Fruit fly (Drosophila melanogaster): ENCODE results near the gene Cbs.

The Cbs gene

DNA sequence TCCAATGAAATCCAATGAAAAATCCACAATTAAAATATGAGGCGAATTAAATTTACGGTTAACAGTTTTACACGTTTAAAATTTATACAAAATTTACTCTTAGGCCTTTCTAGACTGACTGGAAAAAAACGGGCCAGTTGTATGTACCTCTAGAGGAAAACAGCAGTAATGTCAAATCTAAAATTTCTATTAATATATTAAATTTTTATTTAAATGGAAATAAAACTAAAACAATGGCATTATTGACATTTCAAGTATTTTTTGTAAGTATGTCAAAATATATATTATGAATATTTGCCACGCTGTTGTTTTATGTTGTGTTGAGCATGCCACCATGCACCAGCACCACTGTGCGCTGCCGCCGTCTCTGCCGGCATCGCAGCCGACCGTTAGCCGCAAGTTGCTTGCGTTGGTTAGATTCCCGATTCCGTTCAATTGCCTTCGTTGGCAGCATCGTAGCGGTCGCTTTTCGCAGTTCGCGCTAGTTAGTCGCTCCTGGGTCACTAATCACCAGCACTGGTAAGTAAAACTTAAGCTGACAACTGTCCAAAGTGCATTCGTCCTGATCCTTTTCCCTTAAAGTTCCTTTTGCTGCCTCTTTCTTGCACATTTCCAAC is at the start of gene Cbs (continued):
- TF ChIP-seq Stat92E (GFP tag; optimal IDR thresholded peaks at IDR 0.05), result no peak
- TF ChIP-seq fru (optimal IDR thresholded peaks at IDR 0.05), result no peak
- TF ChIP-seq CG10366 (GFP tag; IDR thresholded peaks at IDR 0.05), result peak; percentile 64
- TF ChIP-seq CG8478 (optimal IDR thresholded peaks at IDR 0.05), result no peak
- TF ChIP-seq CG32532 (GFP tag; IDR thresholded peaks at IDR 0.05), result peak; percentile 88
- TF ChIP-seq cas (GFP tag; IDR thresholded peaks at IDR 0.05), result peak; percentile 50; the same call in 1 of the 2 replicates
- TF ChIP-seq crol (GFP tag; IDR thresholded peaks at IDR 0.05), result no peak
- TF ChIP-seq NFAT (GFP tag; IDR thresholded peaks at IDR 0.05), result peak; percentile 81
- peak; percentile 37 for TF ChIP-seq CG13296 (GFP tag; optimal IDR thresholded peaks at IDR 0.05)
- no peak for TF ChIP-seq run (tag; optimal IDR thresholded peaks at IDR 0.05)
- TF ChIP-seq CG8388 (GFP tag; optimal IDR thresholded peaks at IDR 0.05), result peak; percentile 34
- TF ChIP-seq CG1602 (GFP tag; optimal IDR thresholded peaks at IDR 0.05), result peak; percentile 48
- peak; percentile 19; the same call in 1 of the 3 replicates for TF ChIP-seq sr (GFP tag; IDR thresholded peaks at IDR 0.05)
- TF ChIP-seq danr (GFP tag; IDR thresholded peaks at IDR 0.05), result peak; percentile 47; the same call in 1 of the 2 replicates
- TF ChIP-seq Sry-δ (GFP tag; optimal IDR thresholded peaks at IDR 0.05), result no peak
- TF ChIP-seq CG9876 (GFP tag; optimal IDR thresholded peaks at IDR 0.05), result no peak
- TF ChIP-seq Hey (tag; optimal IDR thresholded peaks at IDR 0.05), result no peak
- peak; percentile 48 for TF ChIP-seq Fer3 (tag; optimal IDR thresholded peaks at IDR 0.05)
- TF ChIP-seq slbo (GFP tag; IDR thresholded peaks at IDR 0.05), result peak; percentile 86
- peak; percentile 49 for TF ChIP-seq Hand (GFP tag; optimal IDR thresholded peaks at IDR 0.05)
- peak; percentile 63 for TF ChIP-seq Dbx (GFP tag; IDR thresholded peaks at IDR 0.05)
- TF ChIP-seq CG43689 (GFP tag; IDR thresholded peaks at IDR 0.05), result no peak
- no peak for TF ChIP-seq Side (GFP tag; optimal IDR thresholded peaks at IDR 0.05)
- peak; percentile 76 for TF ChIP-seq CG31441 (GFP tag; IDR thresholded peaks at IDR 0.05)
- TF ChIP-seq CG3163 (GFP tag; optimal IDR thresholded peaks at IDR 0.05), result no peak
- peak; percentile 56 for TF ChIP-seq CG17829 (tag; optimal IDR thresholded peaks at IDR 0.05)
- TF ChIP-seq CG11695 (GFP tag; IDR thresholded peaks at IDR 0.05), result peak; percentile 70
- no peak for TF ChIP-seq CG4282 (GFP tag; optimal IDR thresholded peaks at IDR 0.05)
- TF ChIP-seq sug (tag; optimal IDR thresholded peaks at IDR 0.05), result peak; percentile 42
- no peak for TF ChIP-seq p53 (GFP tag; optimal IDR thresholded peaks at IDR 0.05)
- TF ChIP-seq lmd (GFP tag; IDR thresholded peaks at IDR 0.05), result peak; percentile 73
- TF ChIP-seq slp2 (GFP tag; optimal IDR thresholded peaks at IDR 0.05), result no peak
- no peak for TF ChIP-seq sc (optimal IDR thresholded peaks at IDR 0.05)
- TF ChIP-seq sc (GFP tag; optimal IDR thresholded peaks at IDR 0.05), result peak; percentile 23
- peak; percentile 67 for TF ChIP-seq CG8924 (tag; optimal IDR thresholded peaks at IDR 0.05)
- TF ChIP-seq Sin3A (optimal IDR thresholded peaks at IDR 0.05), result no peak
- TF ChIP-seq CG3838 (GFP tag; optimal IDR thresholded peaks at IDR 0.05), result no peak
- no peak for TF ChIP-seq jing (GFP tag; optimal IDR thresholded peaks at IDR 0.05)
- peak; percentile 56 for TF ChIP-seq Drgx (GFP tag; IDR thresholded peaks at IDR 0.05)

DNA sequence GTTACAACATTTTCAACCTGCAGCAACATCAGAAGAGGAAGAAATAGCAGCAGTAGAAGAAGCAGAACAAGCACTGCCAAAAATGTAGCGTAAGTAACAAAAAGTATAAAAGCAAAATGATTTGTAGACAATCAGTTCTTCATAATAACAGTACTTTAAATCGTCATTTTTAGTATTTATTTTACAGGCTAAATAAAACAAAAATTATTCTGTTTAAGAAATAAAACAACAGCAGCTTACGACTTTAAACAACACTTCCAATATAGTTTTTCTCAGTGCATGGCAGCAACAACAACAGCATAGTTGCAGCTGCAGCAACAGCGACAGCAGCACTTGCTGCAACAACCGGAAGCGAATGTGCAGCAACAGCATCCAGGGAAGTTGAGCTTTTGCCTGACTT is 34.4 kb upstream of the Cbs start:
- TF ChIP-seq Trl (optimal IDR thresholded peaks at IDR 0.05), result peak in 1 of 2 experiments; percentile 1
- TF ChIP-seq Trl (GFP tag; optimal IDR thresholded peaks at IDR 0.05), result no peak
- no peak for TF ChIP-seq ERR (GFP tag; optimal IDR thresholded peaks at IDR 0.05)
- no peak for TF ChIP-seq Dip2 (GFP tag; IDR thresholded peaks at IDR 0.05)
- no peak for TF ChIP-seq h (optimal IDR thresholded peaks at IDR 0.05)

All from whole organism, embryonic.